Worm (Caenorhabditis elegans) whole organism, late embryonic: ENCODE measurements around the gene sphk-1.
A peak's percentile ranks its signal among the peaks of the same experiment; 100 is the strongest.

ENCODE experiments used
- C08G9.2 ChIP-seq: sonication (generic microtip); optimal IDR thresholded peaks from 2 replicates; lab custom pipeline; 2016; ENCODE audit warnings: mild to moderate bottlenecking, missing genetic modification characterization, moderate library complexity, missing compliant biosample characterization
- C38D4.7 ChIP-seq: fragments of 200-800 bp; sonication (Bioruptor generic); optimal IDR thresholded peaks from 2 replicates; lab custom pipeline; 2018; ENCODE audit warnings: mild to moderate bottlenecking, missing genetic modification characterization, moderate library complexity, missing compliant biosample characterization
- F13H6.1 ChIP-seq: sonication (generic microtip); optimal IDR thresholded peaks from 2 replicates; lab custom pipeline; 2016; ENCODE audit warnings: missing genetic modification characterization, missing compliant biosample characterization
- Y22D7AL.16 ChIP-seq: sonication (generic microtip); optimal IDR thresholded peaks from 2 replicates; lab custom pipeline; 2016; ENCODE audit warnings: missing genetic modification characterization, missing compliant biosample characterization
- ceh-18 ChIP-seq: sonication (generic microtip); optimal IDR thresholded peaks from 2 replicates; lab custom pipeline; 2016; ENCODE audit warnings: missing genetic modification characterization, missing compliant biosample characterization
- ceh-19 ChIP-seq: fragments of 200-800 bp; sonication (Bioruptor generic); optimal IDR thresholded peaks from 2 replicates; lab custom pipeline; 2018; ENCODE audit warnings: mild to moderate bottlenecking, missing genetic modification characterization, missing compliant biosample characterization
- ceh-24 ChIP-seq: sonication (generic microtip); optimal IDR thresholded peaks from 2 replicates; lab custom pipeline; 2016; ENCODE audit warnings: mild to moderate bottlenecking, missing genetic modification characterization, missing compliant biosample characterization
- ceh-30 ChIP-seq: fragments of 150-350 bp; optimal IDR thresholded peaks from 2 replicates; lab custom pipeline; 2014; ENCODE audit warnings: missing biosample characterization, missing genetic modification characterization
- ceh-31 ChIP-seq: sonication (generic microtip); optimal IDR thresholded peaks from 2 replicates; lab custom pipeline; 2016; ENCODE audit warnings: missing genetic modification characterization, missing compliant biosample characterization
- ceh-48 ChIP-seq: sonication (generic microtip); optimal IDR thresholded peaks from 2 replicates; lab custom pipeline; 2016; ENCODE audit warnings: missing genetic modification characterization, inconsistent platforms, missing compliant biosample characterization
- ceh-9 ChIP-seq: sonication (generic microtip); optimal IDR thresholded peaks from 2 replicates; lab custom pipeline; 2016; ENCODE audit warnings: mild to moderate bottlenecking, missing genetic modification characterization, inconsistent platforms, missing compliant biosample characterization
- che-1 ChIP-seq: sonication (generic microtip); optimal IDR thresholded peaks from 2 replicates; lab custom pipeline; 2016; ENCODE audit warnings: mild to moderate bottlenecking, missing genetic modification characterization, missing compliant biosample characterization
- elt-2 ChIP-seq: sonication (generic microtip); optimal IDR thresholded peaks from 2 replicates; lab custom pipeline; 2016; ENCODE audit warnings: missing genetic modification reagents, missing genetic modification characterization, missing compliant biosample characterization
- elt-4 ChIP-seq: sonication (generic microtip); optimal IDR thresholded peaks from 2 replicates; lab custom pipeline; 2016; ENCODE audit warnings: missing genetic modification characterization, missing compliant biosample characterization
- ets-4 ChIP-seq: sonication (generic microtip); optimal IDR thresholded peaks from 2 replicates; lab custom pipeline; 2016; ENCODE audit warnings: missing genetic modification characterization, missing compliant biosample characterization
- eyg-1 ChIP-seq: sonication (generic microtip); optimal IDR thresholded peaks from 2 replicates; lab custom pipeline; 2016; ENCODE audit warnings: missing genotype, missing genetic modification characterization, missing compliant biosample characterization
- fkh-10 ChIP-seq: fragments of 150-350 bp; optimal IDR thresholded peaks from 2 replicates; lab custom pipeline; 2014; ENCODE audit warnings: missing biosample characterization, missing genetic modification reagents, missing genetic modification characterization
- hlh-15 ChIP-seq: sonication (generic microtip); optimal IDR thresholded peaks from 2 replicates; lab custom pipeline; 2016; ENCODE audit warnings: missing genetic modification characterization, missing compliant biosample characterization
- hlh-30 ChIP-seq: sonication (generic microtip); optimal IDR thresholded peaks from 2 replicates; lab custom pipeline; 2017; ENCODE audit warnings: antibody characterized with exemption, missing genetic modification characterization, missing compliant biosample characterization; ENCODE audit not compliant: insufficient read depth
- lim-6 ChIP-seq: sonication (generic microtip); optimal IDR thresholded peaks from 2 replicates; lab custom pipeline; 2016; ENCODE audit warnings: missing genetic modification characterization, missing compliant biosample characterization
- lin-11 ChIP-seq: fragments of 200-800 bp; sonication (Bioruptor generic); optimal IDR thresholded peaks from 2 replicates; lab custom pipeline; 2018; ENCODE audit warnings: mild to moderate bottlenecking, missing genetic modification characterization, missing compliant biosample characterization
- madf-2 ChIP-seq: sonication (generic microtip); optimal IDR thresholded peaks from 2 replicates; lab custom pipeline; 2017; ENCODE audit warnings: missing genetic modification characterization, missing compliant biosample characterization
- nfya-1 ChIP-seq: sonication (generic microtip); optimal IDR thresholded peaks from 2 replicates; lab custom pipeline; 2017; ENCODE audit warnings: missing genetic modification characterization, mild to moderate bottlenecking, missing compliant biosample characterization, antibody characterized with exemption, moderate library complexity
- nhr-11 ChIP-seq: fragments of 150-350 bp; optimal IDR thresholded peaks from 2 replicates; lab custom pipeline; 2014; ENCODE audit warnings: missing biosample characterization, missing genetic modification characterization
- nhr-232 ChIP-seq: sonication (generic microtip); optimal IDR thresholded peaks from 2 replicates; lab custom pipeline; 2016; ENCODE audit warnings: missing genetic modification characterization, missing compliant biosample characterization
- pag-3 ChIP-seq: sonication (generic microtip); optimal IDR thresholded peaks from 2 replicates; lab custom pipeline; 2016; ENCODE audit warnings: missing compliant biosample characterization, missing genetic modification characterization, borderline replicate concordance
- pha-2 ChIP-seq: sonication (generic microtip); optimal IDR thresholded peaks from 2 replicates; lab custom pipeline; 2017; ENCODE audit warnings: mild to moderate bottlenecking, missing genetic modification characterization, missing compliant biosample characterization
- pqm-1 ChIP-seq: sonication (generic microtip); optimal IDR thresholded peaks from 2 replicates; lab custom pipeline; 2016; ENCODE audit warnings: missing genetic modification characterization, missing compliant biosample characterization
- ref-2 ChIP-seq: sonication (generic microtip); optimal IDR thresholded peaks from 2 replicates; lab custom pipeline; 2016; ENCODE audit warnings: missing genetic modification characterization, missing compliant biosample characterization
- rnt-1 ChIP-seq: sonication (generic microtip); optimal IDR thresholded peaks from 2 replicates; lab custom pipeline; 2016; ENCODE audit warnings: missing genetic modification characterization, missing compliant biosample characterization
- sox-2 ChIP-seq: fragments of 200-800 bp; sonication (Bioruptor generic); IDR thresholded peaks from 2 replicates; pipeline ENCODE4 v1.3.6; 2022; ENCODE audit warnings: missing genetic modification reagents, missing genetic modification characterization, missing compliant biosample characterization
- sox-4 ChIP-seq: sonication (generic microtip); optimal IDR thresholded peaks from 2 replicates; lab custom pipeline; 2017; ENCODE audit warnings: mild to moderate bottlenecking, missing genetic modification characterization, inconsistent platforms, missing compliant biosample characterization
- tbx-2 ChIP-seq: sonication (generic microtip); optimal IDR thresholded peaks from 2 replicates; lab custom pipeline; 2016; ENCODE audit warnings: missing genetic modification characterization, missing compliant biosample characterization
- tbx-7 ChIP-seq: sonication (generic microtip); optimal IDR thresholded peaks from 2 replicates; lab custom pipeline; 2016; ENCODE audit warnings: missing genotype, missing genetic modification characterization, missing compliant biosample characterization
- unc-55 ChIP-seq: sonication (generic microtip); optimal IDR thresholded peaks from 2 replicates; lab custom pipeline; 2017; ENCODE audit warnings: missing biosample characterization, missing genetic modification reagents, missing genetic modification characterization
- unc-86 ChIP-seq: sonication (generic microtip); optimal IDR thresholded peaks from 2 replicates; lab custom pipeline; 2016; ENCODE audit warnings: missing genetic modification characterization, missing compliant biosample characterization
- zip-5 ChIP-seq: sonication (generic microtip); optimal IDR thresholded peaks from 2 replicates; lab custom pipeline; 2016; ENCODE audit warnings: missing genetic modification characterization, missing compliant biosample characterization
- ztf-16 ChIP-seq: sonication (generic microtip); optimal IDR thresholded peaks from 2 replicates; lab custom pipeline; 2017; ENCODE audit warnings: missing genetic modification characterization, missing compliant biosample characterization

sphk-1 gene

DNA sequence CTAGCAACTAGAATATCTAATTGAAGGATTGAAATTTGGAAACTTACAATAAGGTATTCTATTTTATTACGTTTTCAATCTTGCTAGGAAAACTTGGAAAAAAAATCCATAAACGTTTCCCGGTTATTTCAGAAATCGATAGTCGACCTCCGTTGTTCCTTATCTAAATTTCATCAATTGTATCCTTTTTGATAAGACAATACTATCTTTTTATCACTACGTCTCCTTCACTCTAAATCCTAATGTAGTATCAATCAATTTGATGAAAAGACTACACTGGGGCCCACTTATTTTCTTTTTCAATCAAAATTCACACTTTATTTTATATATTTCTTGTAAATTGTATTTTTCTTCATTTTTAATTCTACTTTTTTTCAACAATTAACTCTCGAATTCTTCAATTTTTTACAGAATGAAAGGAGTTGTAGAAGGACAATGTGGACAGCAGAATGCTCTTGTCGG, 3.0 kb upstream of the sphk-1 start, which contains the start of gene prx-5:
Gene prx-5 (plus strand): TSS at position 412 of the 462 bp plus-strand sequence.
- no peak for TF ChIP-seq ceh-31
- TF ChIP-seq tbx-2 (tag; lab: Kevin White, UChicago): no peak
- TF ChIP-seq elt-2 (tag; lab: Kevin White, UChicago): peak; percentile 72

DNA sequence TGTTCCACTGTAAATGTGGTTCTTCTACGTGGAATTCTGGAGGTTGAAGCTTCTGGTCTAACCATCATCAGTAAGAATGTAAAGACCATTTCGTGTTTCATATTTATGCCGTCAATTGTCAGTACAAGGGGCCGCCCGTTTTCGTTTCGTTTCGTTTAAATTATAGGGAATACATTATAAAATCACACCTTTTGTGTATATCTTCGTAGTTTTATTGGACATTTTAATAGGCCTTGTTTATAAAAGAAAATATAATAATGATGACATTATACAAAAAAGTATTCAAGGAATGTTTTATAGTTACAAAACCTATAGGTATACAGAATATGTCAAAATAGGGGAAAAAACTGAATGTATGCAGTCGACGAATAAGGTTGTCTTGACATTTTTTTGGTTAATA, 2.3 kb upstream of the sphk-1 start, which contains the start of gene ceh-7:
Gene ceh-7 (minus strand): TSS at position 101 of the 400 bp plus-strand sequence.
- TF ChIP-seq ceh-24 (no peak), nfya-1 (tag; lab: Kevin White, UChicago) (no peak), che-1 (tag; lab: Kevin White, UChicago) (no peak), lin-11 (no peak), pag-3 (tag; lab: Kevin White, UChicago) (no peak), ceh-19 (GFP tag; lab: Kevin White, UChicago) (no peak), unc-86 (tag; lab: Kevin White, UChicago) (no peak), nhr-11 (tag; lab: Kevin White, UChicago) (no peak), ceh-18 (tag; lab: Kevin White, UChicago) (no peak), ref-2 (tag; lab: Kevin White, UChicago) (no peak), hlh-15 (tag; lab: Kevin White, UChicago) (no peak), eyg-1 (tag; lab: Kevin White, UChicago) (no peak), Y22D7AL.16 (no peak), ets-4 (tag; lab: Kevin White, UChicago) (no peak), sox-2 (GFP tag; lab: Robert Waterston, UW) (no peak), unc-55 (GFP tag; lab: Kevin White, UChicago) (no peak), ceh-31 (no peak), fkh-10 (GFP tag; lab: Kevin White, UChicago) (no peak)

DNA sequence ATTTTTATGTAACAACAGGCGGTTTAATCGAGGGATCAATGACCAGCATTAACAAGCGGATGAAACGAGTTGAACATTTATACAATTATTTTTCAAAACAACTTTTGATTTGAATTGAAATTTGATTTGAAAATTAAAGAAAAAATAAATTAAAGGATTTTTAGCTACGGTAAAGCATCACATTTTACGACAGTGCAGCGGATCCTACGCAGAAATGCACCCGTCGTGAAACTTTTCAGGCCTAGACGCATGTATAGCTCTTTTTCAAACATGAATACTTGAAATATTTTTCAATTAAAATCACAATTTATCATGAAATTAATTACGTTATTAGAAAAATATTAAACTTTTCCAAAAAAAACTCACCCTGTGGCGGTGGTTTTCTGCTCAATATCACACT, 410 bp downstream of the sphk-1 start:
- no peak for TF ChIP-seq C08G9.2 (tag; lab: Kevin White, UChicago)
- no peak for TF ChIP-seq ref-2 (tag; lab: Kevin White, UChicago)

DNA sequence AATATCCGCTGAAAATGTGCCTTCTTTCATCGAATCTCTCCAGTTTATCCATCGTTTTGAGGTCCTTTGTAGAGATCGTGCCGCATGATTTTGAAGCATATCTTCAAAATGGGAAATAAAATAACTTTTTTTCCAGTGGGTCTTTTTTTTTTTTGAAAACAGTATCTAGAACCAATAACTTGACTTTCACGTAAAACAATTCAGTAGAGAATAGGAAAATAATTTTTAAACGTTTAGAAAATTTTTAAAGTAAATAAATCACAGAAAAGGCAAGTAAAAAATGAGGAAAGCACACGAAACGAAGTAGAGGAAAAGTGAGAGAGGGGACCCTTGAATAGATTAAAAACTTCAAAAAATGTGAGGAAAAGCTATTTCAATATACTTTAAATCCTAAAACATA, 2.6 kb downstream of the sphk-1 start, which contains the start of gene chdh-1:
Gene chdh-1 (minus strand): TSS at position 101 of the 400 bp plus-strand sequence.
- no peak for TF ChIP-seq sox-2 (GFP tag; lab: Robert Waterston, UW)
- TF ChIP-seq fkh-10 (GFP tag; lab: Kevin White, UChicago): no peak
- TF ChIP-seq lim-6 (tag; lab: Kevin White, UChicago): no peak
- TF ChIP-seq C08G9.2 (tag; lab: Kevin White, UChicago): no peak
- TF ChIP-seq sox-4 (tag; lab: Kevin White, UChicago): no peak
- no peak for TF ChIP-seq rnt-1 (tag; lab: Kevin White, UChicago)
- TF ChIP-seq F13H6.1: no peak
- TF ChIP-seq unc-55 (GFP tag; lab: Kevin White, UChicago): no peak
- TF ChIP-seq, all 69 proteins: peak for 0

DNA sequence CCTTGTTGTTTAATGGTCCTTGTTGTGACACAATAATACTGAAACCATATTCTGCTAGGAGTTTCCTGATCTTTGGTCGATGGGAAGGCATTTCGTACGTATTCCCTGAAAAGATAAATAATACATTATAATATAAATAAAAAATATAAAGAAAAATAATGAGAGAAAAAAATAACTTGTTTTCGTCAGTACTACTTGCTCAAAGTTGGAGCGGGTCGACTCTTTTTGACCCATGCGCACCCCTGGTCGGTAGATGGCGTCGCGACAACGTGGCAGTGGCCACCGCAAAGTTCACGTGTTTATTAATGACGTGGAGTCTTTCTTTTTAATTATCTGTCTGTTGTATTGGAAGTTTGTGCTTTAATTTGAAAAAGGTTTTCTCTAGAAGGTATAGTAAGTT, 5.7 kb downstream of the sphk-1 start, which contains the start of gene C34C6.10:
Gene C34C6.10 (minus strand): TSS at position 101 of the 400 bp plus-strand sequence.
- no peak for TF ChIP-seq zip-5 (tag; lab: Kevin White, UChicago)
- TF ChIP-seq ref-2 (tag; lab: Kevin White, UChicago): no peak
- TF ChIP-seq hlh-30 (tag; lab: Kevin White, UChicago): no peak

DNA sequence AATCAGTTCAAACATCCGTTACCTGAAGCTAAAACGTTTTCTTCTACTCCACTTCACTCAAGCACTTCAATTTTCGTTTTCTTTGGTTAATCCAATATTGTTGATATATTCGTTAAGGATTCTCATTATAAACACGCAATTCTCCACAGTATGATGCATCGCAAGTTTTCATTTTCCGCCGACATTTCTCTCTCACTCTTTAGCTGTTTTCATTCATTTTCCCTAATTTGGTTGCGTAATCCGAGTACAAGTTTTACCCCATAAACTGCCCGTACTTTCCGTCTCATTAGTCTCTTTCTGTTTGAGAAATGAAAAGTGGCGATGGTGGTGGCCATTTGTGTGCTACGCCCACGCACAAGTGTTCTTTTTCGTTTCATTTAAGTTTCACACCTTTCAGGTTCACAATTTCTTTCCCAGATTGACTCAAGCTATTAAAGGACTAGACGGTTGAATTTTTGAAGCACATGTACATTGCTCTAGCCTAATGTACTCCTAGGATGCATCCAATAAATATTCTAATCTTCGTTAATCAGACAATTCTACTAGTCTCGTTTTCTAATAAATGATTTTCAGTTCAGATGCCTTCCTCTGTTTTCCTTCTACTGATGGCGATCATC, 10.0 kb downstream of the sphk-1 start, which contains the start of gene C34C6.3:
Gene C34C6.3 (plus strand): TSS at position 567 of the 617 bp plus-strand sequence.
- no peak for TF ChIP-seq tbx-7 (tag; lab: Kevin White, UChicago)
- no peak for TF ChIP-seq ztf-16 (tag; lab: Kevin White, UChicago)
- no peak for TF ChIP-seq nhr-232 (tag; lab: Kevin White, UChicago)
- no peak for TF ChIP-seq tbx-2 (tag; lab: Kevin White, UChicago)
- TF ChIP-seq ceh-9: no peak
- no peak for TF ChIP-seq nhr-11 (tag; lab: Kevin White, UChicago)
- TF ChIP-seq pqm-1: no peak
- TF ChIP-seq madf-2: no peak
- TF ChIP-seq unc-55 (GFP tag; lab: Kevin White, UChicago): no peak
- TF ChIP-seq pag-3 (tag; lab: Kevin White, UChicago): no peak
- TF ChIP-seq C38D4.7 (GFP tag; lab: Kevin White, UChicago): no peak
- no peak for TF ChIP-seq ceh-48 (tag; lab: Kevin White, UChicago)
- no peak for TF ChIP-seq Y22D7AL.16
- no peak for TF ChIP-seq eyg-1 (tag; lab: Kevin White, UChicago)
- TF ChIP-seq pha-2: no peak
- no peak for TF ChIP-seq sox-4 (tag; lab: Kevin White, UChicago)
- no peak for TF ChIP-seq elt-4 (tag; lab: Kevin White, UChicago)
- no peak for TF ChIP-seq ceh-30 (tag; lab: Kevin White, UChicago)
